Worm (Caenorhabditis elegans) whole organism, L4 larva: Measurements from ENCODE around the gene vab-23.

Experiments used
- ama-1 ChIP-seq: fragments of 150-350 bp; optimal IDR thresholded peaks from 2 replicates; lab custom pipeline; 2014; ENCODE audit warnings: inconsistent platforms, mixed read lengths
- mdl-1 ChIP-seq, 2 experiments: fragments of 150-350 bp in 1 of 2; sonication (generic microtip) in 1 of 2; optimal IDR thresholded peaks; 2 replicates each; lab custom pipeline; 2014 to 2017; ENCODE audit warnings: missing biosample characterization in 2 of 2, missing genetic modification characterization in 2 of 2
- skn-1 ChIP-seq: fragments of 150-350 bp; optimal IDR thresholded peaks from 2 replicates; lab custom pipeline; 2014; ENCODE audit warnings: missing biosample characterization, missing genetic modification characterization
- unc-130 ChIP-seq: sonication (generic microtip); optimal IDR thresholded peaks from 2 replicates; lab custom pipeline; 2016; ENCODE audit warnings: missing genetic modification reagents, missing genetic modification characterization, missing compliant biosample characterization
- unc-39 ChIP-seq: sonication (generic microtip); optimal IDR thresholded peaks from 2 replicates; lab custom pipeline; 2017; ENCODE audit warnings: missing biosample characterization, missing genetic modification characterization
- ztf-11 ChIP-seq: fragments of 150-350 bp; optimal IDR thresholded peaks from 2 replicates; lab custom pipeline; 2014; ENCODE audit warnings: missing biosample characterization, missing genetic modification characterization

DNA sequence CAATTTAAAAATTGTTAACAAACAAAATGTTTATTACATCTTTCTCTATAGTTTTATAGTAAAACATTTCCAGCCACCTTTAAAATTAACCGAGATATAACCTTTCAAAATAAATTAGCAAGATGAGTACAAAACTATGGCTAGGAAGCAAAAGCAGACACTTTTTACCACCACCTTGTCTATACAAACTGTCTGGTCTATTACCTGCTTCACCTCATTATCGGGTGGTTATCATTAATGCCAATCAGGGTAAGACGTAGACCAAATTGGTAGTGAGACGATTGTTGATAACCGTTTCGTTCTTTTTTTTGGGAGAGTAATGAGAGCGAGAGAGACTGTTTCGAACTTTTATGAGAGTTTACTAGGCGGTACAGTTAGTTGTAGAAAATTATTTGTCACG, 35.4 kb upstream of the vab-23 start:
- TF ChIP-seq unc-39 (tag; lab: Kevin White, UChicago) (no peak), ama-1 (lab: Kevin White, UChicago) (no peak), unc-130 (GFP tag; lab: Kevin White, UChicago) (no peak), skn-1 (tag; lab: Kevin White, UChicago) (no peak), ztf-11 (tag; lab: Kevin White, UChicago) (no peak), mdl-1 (tag; optimal IDR thresholded peaks at IDR 0.05; lab: Kevin White, UChicago) (no peak)
